Fruit fly (Drosophila melanogaster) whole organism, embryonic: ENCODE data around the gene CG5883.

ENCODE experiments used
- Atf-2 ChIP-seq: fragments of 200-800 bp; sonication (Bioruptor generic); optimal IDR thresholded peaks from 2 replicates; lab custom pipeline; 2016; ENCODE audit warnings: missing biosample characterization, missing genetic modification characterization
- BEAF-32 ChIP-seq: fragments of 200-800 bp; sonication (Bioruptor generic); optimal IDR thresholded peaks from 3 replicates; lab custom pipeline; 2017; ENCODE audit warnings: missing biosample characterization, missing genetic modification characterization, mild to moderate bottlenecking, moderate library complexity, missing genetic modification reagents
- Bdp1 ChIP-seq: fragments of 200-800 bp; sonication (Bioruptor generic); optimal IDR thresholded peaks from 3 replicates; lab custom pipeline; 2016; ENCODE audit warnings: missing biosample characterization, missing genetic modification characterization
- CG10147 ChIP-seq: fragments of 200-800 bp; sonication (Bioruptor generic); optimal IDR thresholded peaks from 2 replicates; lab custom pipeline; 2019; ENCODE audit warnings: missing biosample characterization, mild to moderate bottlenecking, missing genetic modification characterization, moderate library complexity
- CG10431 ChIP-seq: fragments of 200-800 bp; sonication (Bioruptor generic); optimal IDR thresholded peaks from 3 replicates; lab custom pipeline; 2018; ENCODE audit warnings: missing biosample characterization, mild to moderate bottlenecking, missing genetic modification characterization
- CG10959 ChIP-seq: fragments of 200-800 bp; sonication (Bioruptor generic); IDR thresholded peaks from 2 replicates; pipeline ENCODE4 v1.3.6; 2022; ENCODE audit warnings: missing biosample characterization, missing genetic modification characterization
- CG10979 ChIP-seq: fragments of 200-800 bp; sonication (Bioruptor generic); optimal IDR thresholded peaks from 2 replicates; lab custom pipeline; 2018; ENCODE audit warnings: missing biosample characterization, mild to moderate bottlenecking, missing genetic modification characterization, moderate library complexity
- CG11085 ChIP-seq: fragments of 200-800 bp; sonication (Bioruptor generic); IDR thresholded peaks from 2 replicates; pipeline ENCODE4 v1.3.6; 2022; ENCODE audit warnings: missing biosample characterization, missing genetic modification characterization
- CG12299 ChIP-seq: fragments of 200-800 bp; sonication (Bioruptor generic); optimal IDR thresholded peaks from 2 replicates; lab custom pipeline; 2018; ENCODE audit warnings: missing biosample characterization, mild to moderate bottlenecking, missing genetic modification characterization
- CG13287 ChIP-seq: fragments of 200-800 bp; sonication (Bioruptor generic); IDR thresholded peaks from 2 replicates; pipeline ENCODE4 v1.3.6; 2022; ENCODE audit warnings: missing biosample characterization, missing genetic modification characterization; ENCODE audit not compliant: partially characterized antibody
- CG13624 ChIP-seq: fragments of 200-800 bp; sonication (Bioruptor generic); optimal IDR thresholded peaks from 2 replicates; lab custom pipeline; 2016; ENCODE audit warnings: missing biosample characterization, missing genetic modification characterization
- CG15479 ChIP-seq: fragments of 200-800 bp; sonication (Bioruptor generic); optimal IDR thresholded peaks from 3 replicates; lab custom pipeline; 2019; ENCODE audit warnings: missing biosample characterization, mild to moderate bottlenecking, missing genetic modification characterization, moderate library complexity
- CG31441 ChIP-seq: fragments of 200-800 bp; sonication (Bioruptor generic); IDR thresholded peaks from 2 replicates; pipeline ENCODE4 v1.3.6; 2022; ENCODE audit warnings: missing biosample characterization, missing genetic modification characterization
- CG34224 ChIP-seq: fragments of 200-800 bp; sonication (Bioruptor generic); IDR thresholded peaks from 3 replicates; pipeline ENCODE4 v1.3.6; 2022; ENCODE audit warnings: missing biosample characterization, missing genetic modification characterization; ENCODE audit not compliant: partially characterized antibody
- CG5180 ChIP-seq: fragments of 200-800 bp; sonication (Bioruptor generic); optimal IDR thresholded peaks from 3 replicates; lab custom pipeline; 2017; ENCODE audit warnings: missing biosample characterization, missing genetic modification characterization, mild to moderate bottlenecking, moderate library complexity, missing genetic modification reagents
- CG7745 ChIP-seq: fragments of 200-800 bp; sonication (Bioruptor generic); optimal IDR thresholded peaks from 2 replicates; lab custom pipeline; 2018; ENCODE audit warnings: missing biosample characterization, mild to moderate bottlenecking, missing genetic modification characterization, moderate library complexity
- CG8924 ChIP-seq: fragments of 200-800 bp; optimal IDR thresholded peaks from 3 replicates; lab custom pipeline; 2019; ENCODE audit warnings: missing biosample characterization, mild to moderate bottlenecking, missing genetic modification characterization, moderate library complexity
- D ChIP-seq, 2 experiments: fragments of 200-800 bp in 1 of 2; fragments of >200 bp in 1 of 2; sonication (Bioruptor generic) in 1 of 2; optimal IDR thresholded peaks; 2 replicates in 1 of 2; 3 replicates in 1 of 2; lab custom pipeline; 2017; ENCODE audit warnings: mild to moderate bottlenecking in 1 of 2, missing biosample characterization in 1 of 2, missing genetic modification characterization in 1 of 2, missing genetic modification reagents in 1 of 2
- Ets65A ChIP-seq: fragments of 200-800 bp; sonication (Bioruptor generic); peaks from one replicate; lab custom pipeline; 2016; ENCODE audit warnings: missing biosample characterization, missing genetic modification characterization
- Fer3 ChIP-seq: fragments of 200-800 bp; sonication (Bioruptor generic); optimal IDR thresholded peaks from 2 replicates; lab custom pipeline; 2018; ENCODE audit warnings: missing biosample characterization, mild to moderate bottlenecking, missing genetic modification characterization, moderate library complexity
- Gug ChIP-seq: fragments of 200-800 bp; sonication (Bioruptor generic); IDR thresholded peaks from 4 replicates; pipeline ENCODE4 v1.3.6; 2022; ENCODE audit warnings: missing biosample characterization, missing genetic modification characterization
- HLH54F ChIP-seq: fragments of 200-800 bp; sonication (Bioruptor generic); optimal IDR thresholded peaks from 3 replicates; lab custom pipeline; 2016; ENCODE audit warnings: missing biosample characterization, missing genetic modification characterization
- Hey ChIP-seq: fragments of 200-800 bp; sonication (Bioruptor generic); optimal IDR thresholded peaks from 3 replicates; lab custom pipeline; 2018; ENCODE audit warnings: missing biosample characterization, mild to moderate bottlenecking, missing genetic modification characterization
- Kr ChIP-seq: fragments of 200-800 bp; sonication (Bioruptor generic); optimal IDR thresholded peaks from 2 replicates; lab custom pipeline; 2017; ENCODE audit warnings: missing biosample characterization, mild to moderate bottlenecking, missing genetic modification characterization
- Med ChIP-seq: fragments of 200-800 bp; sonication (Bioruptor generic); peaks from one replicate; lab custom pipeline; 2016; ENCODE audit warnings: missing biosample characterization, missing genetic modification characterization, mild to moderate bottlenecking, inconsistent platforms, moderate library complexity
- Ravus ChIP-seq: fragments of 200-800 bp; sonication (Bioruptor generic); IDR thresholded peaks from 2 replicates; pipeline ENCODE4 v1.3.6; 2022; ENCODE audit warnings: missing biosample characterization, missing genetic modification characterization
- Spps ChIP-seq: fragments of 200-800 bp; sonication (Bioruptor generic); optimal IDR thresholded peaks from 2 replicates; lab custom pipeline; 2018; ENCODE audit warnings: missing biosample characterization, mild to moderate bottlenecking, missing genetic modification characterization
- ap ChIP-seq: fragments of 200-800 bp; sonication (Bioruptor generic); IDR thresholded peaks from 2 replicates; pipeline ENCODE4 v1.3.6; 2022; ENCODE audit warnings: missing biosample characterization, missing genetic modification characterization
- bigmax ChIP-seq: fragments of 200-800 bp; sonication (Bioruptor generic); optimal IDR thresholded peaks from 2 replicates; lab custom pipeline; 2018; ENCODE audit warnings: missing biosample characterization, mild to moderate bottlenecking, missing genetic modification characterization
- bowl ChIP-seq: fragments of 200-800 bp; sonication (Bioruptor generic); IDR thresholded peaks from 2 replicates; pipeline ENCODE4 v1.3.6; 2022; ENCODE audit warnings: missing biosample characterization, missing genetic modification characterization
- bsh ChIP-seq, 2 experiments: fragments of 200-800 bp; sonication (Bioruptor generic); optimal IDR thresholded peaks; 2 replicates each; lab custom pipeline; 2017 to 2018; ENCODE audit warnings: mild to moderate bottlenecking in 2 of 2, missing biosample characterization in 2 of 2, missing genetic modification characterization in 2 of 2, moderate library complexity in 1 of 2
- cad ChIP-seq: fragments of >200 bp; optimal IDR thresholded peaks from 2 replicates; lab custom pipeline; 2017; ENCODE audit warnings: missing biosample characterization, missing genetic modification characterization
- fd3F ChIP-seq: fragments of 200-800 bp; sonication (Bioruptor generic); optimal IDR thresholded peaks from 2 replicates; lab custom pipeline; 2018; ENCODE audit warnings: missing biosample characterization, mild to moderate bottlenecking, missing genetic modification characterization, moderate library complexity
- grn ChIP-seq: fragments of 200-800 bp; sonication (Bioruptor generic); optimal IDR thresholded peaks from 3 replicates; lab custom pipeline; 2017; ENCODE audit warnings: missing biosample characterization, missing genetic modification characterization
- gt ChIP-seq: fragments of 200-800 bp; sonication (Bioruptor generic); IDR thresholded peaks from 2 replicates; pipeline ENCODE4 v1.3.6; 2022; ENCODE audit warnings: missing biosample characterization, missing genetic modification characterization
- ham ChIP-seq: fragments of 200-800 bp; sonication (Bioruptor generic); IDR thresholded peaks from 2 replicates; pipeline ENCODE4 v1.3.6; 2022; ENCODE audit warnings: missing biosample characterization, missing genetic modification characterization
- hkb ChIP-seq, 2 experiments: fragments of 200-800 bp in 1 of 2; fragments of >200 bp in 1 of 2; sonication (Bioruptor generic) in 1 of 2; IDR thresholded peaks in 1 of 2; optimal IDR thresholded peaks in 1 of 2; 2 replicates each; pipeline versions ENCODE4 v1.3.6 to Lab custom; 2017 to 2022; ENCODE audit warnings: missing biosample characterization in 1 of 2, missing genetic modification characterization in 1 of 2
- nmo ChIP-seq: fragments of 200-800 bp; sonication (Bioruptor generic); optimal IDR thresholded peaks from 2 replicates; lab custom pipeline; 2018; ENCODE audit warnings: missing biosample characterization, mild to moderate bottlenecking, missing genetic modification characterization, moderate library complexity
- nom ChIP-seq: fragments of 200-800 bp; sonication (Bioruptor generic); optimal IDR thresholded peaks from 2 replicates; lab custom pipeline; 2017; ENCODE audit warnings: missing biosample characterization, missing genetic modification characterization, mild to moderate bottlenecking, moderate library complexity, missing genetic modification reagents
- phol ChIP-seq: fragments of 200-800 bp; sonication (Bioruptor generic); optimal IDR thresholded peaks from 3 replicates; lab custom pipeline; 2018; ENCODE audit warnings: missing biosample characterization, mild to moderate bottlenecking, missing genetic modification characterization, moderate library complexity
- ro ChIP-seq: fragments of 200-800 bp; sonication (Bioruptor generic); IDR thresholded peaks from 2 replicates; pipeline ENCODE4 v1.3.6; 2022; ENCODE audit warnings: missing biosample characterization, missing genetic modification characterization
- schlank ChIP-seq: fragments of 200-800 bp; sonication (Bioruptor generic); optimal IDR thresholded peaks from 2 replicates; lab custom pipeline; 2018; ENCODE audit warnings: missing biosample characterization, mild to moderate bottlenecking, missing genetic modification characterization
- slbo ChIP-seq: fragments of 200-800 bp; sonication (Bioruptor generic); IDR thresholded peaks from 2 replicates; pipeline ENCODE4 v1.3.6; 2022; ENCODE audit warnings: missing biosample characterization, missing genetic modification characterization
- so ChIP-seq: fragments of 200-800 bp; sonication (Bioruptor generic); IDR thresholded peaks from 3 replicates; pipeline ENCODE4 v1.3.6; 2022; ENCODE audit warnings: missing biosample characterization, missing genetic modification characterization
- tio ChIP-seq: fragments of 200-800 bp; sonication (Bioruptor generic); optimal IDR thresholded peaks from 2 replicates; lab custom pipeline; 2017; ENCODE audit warnings: missing biosample characterization, missing genetic modification characterization, inconsistent platforms
- tll ChIP-seq, 2 experiments: fragments of 200-800 bp in 1 of 2; fragments of >200 bp in 1 of 2; sonication (Bioruptor generic) in 1 of 2; optimal IDR thresholded peaks; 2 replicates each; lab custom pipeline; 2017 to 2019; ENCODE audit warnings: missing biosample characterization in 2 of 2, missing genetic modification characterization in 2 of 2, mild to moderate bottlenecking in 1 of 2, moderate library complexity in 1 of 2
- trh ChIP-seq: fragments of 200-800 bp; sonication (Bioruptor generic); optimal IDR thresholded peaks from 2 replicates; lab custom pipeline; 2016; ENCODE audit warnings: missing biosample characterization, missing genetic modification characterization
- tup ChIP-seq: fragments of 200-800 bp; sonication (Bioruptor generic); optimal IDR thresholded peaks from 2 replicates; lab custom pipeline; 2016; ENCODE audit warnings: missing biosample characterization, mild to moderate bottlenecking, missing genetic modification characterization, moderate library complexity
- zen ChIP-seq: fragments of 200-800 bp; sonication (Bioruptor generic); optimal IDR thresholded peaks from 3 replicates; lab custom pipeline; 2018; ENCODE audit warnings: missing biosample characterization, mild to moderate bottlenecking, missing genetic modification characterization, moderate library complexity

The CG5883 gene

dm6 chr3L:11925382-11925781 is 19.3 kb downstream of the CG5883 start (continued):
- peak; percentile 90 for TF ChIP-seq zen (tag; lab: Kevin White, UChicago)
- TF ChIP-seq trh (GFP tag; lab: Kevin White, UChicago), result no peak
- no peak for TF ChIP-seq Fer3 (tag; lab: Kevin White, UChicago)
- no peak for TF ChIP-seq nom (GFP tag; lab: Kevin White, UChicago)
- TF ChIP-seq Hey (tag; lab: Kevin White, UChicago), result no peak
- no peak for TF ChIP-seq CG12299
- no peak for TF ChIP-seq Med (GFP tag; lab: Kevin White, UChicago)
- TF ChIP-seq CG7745, result no peak
- TF ChIP-seq Gug (GFP tag; lab: Robert Waterston, UW), result no peak
- TF ChIP-seq gt (GFP tag; lab: Robert Waterston, UW), result no peak
- peak; percentile 99 for TF ChIP-seq cad
- no peak for TF ChIP-seq Spps
- TF ChIP-seq Atf-2 (GFP tag; lab: Kevin White, UChicago), result no peak
- TF ChIP-seq CG34224, result no peak
- TF ChIP-seq tup (GFP tag; lab: Kevin White, UChicago), result no peak
- TF ChIP-seq ap (GFP tag; lab: Robert Waterston, UW), result no peak
- no peak for TF ChIP-seq CG13287 (GFP tag; lab: Robert Waterston, UW)
- no peak for TF ChIP-seq CG10979 (tag; lab: Kevin White, UChicago)
- no peak for TF ChIP-seq CG8924 (tag; lab: Kevin White, UChicago)
- TF ChIP-seq tll (GFP tag; optimal IDR thresholded peaks at IDR 0.05; lab: Kevin White, UChicago), result peak in 1 of 2 experiments; percentile 81
- TF ChIP-seq nmo, result no peak
- TF ChIP-seq CG15479 (GFP tag; lab: Kevin White, UChicago), result peak; percentile 79
- TF ChIP-seq HLH54F (GFP tag; lab: Kevin White, UChicago), result no peak
- TF ChIP-seq bsh (GFP tag; optimal IDR thresholded peaks at IDR 0.05; lab: Kevin White, UChicago), result no peak
- no peak for TF ChIP-seq fd3F (GFP tag; lab: Kevin White, UChicago)
- TF ChIP-seq bigmax (GFP tag; lab: Kevin White, UChicago), result no peak
- no peak for TF ChIP-seq ro
- TF ChIP-seq CG5180 (GFP tag; lab: Kevin White, UChicago), result no peak
- no peak for TF ChIP-seq CG10431 (GFP tag; lab: Kevin White, UChicago)
- peak; percentile 41 for TF ChIP-seq D (optimal IDR thresholded peaks at IDR 0.05; lab: Kevin White, UChicago)
- no peak for TF ChIP-seq D (GFP tag; optimal IDR thresholded peaks at IDR 0.05; lab: Kevin White, UChicago)
- no peak for TF ChIP-seq CG10147

dm6 chr3L:11924657-11925056 is 20.0 kb downstream of the CG5883 start, which contains the start of gene SdhAL:
SdhAL (minus strand) TSS chr3L:11924757.
- no peak for TF ChIP-seq so (GFP tag; lab: Robert Waterston, UW)
- TF ChIP-seq Kr (GFP tag; lab: Kevin White, UChicago), result no peak
- TF ChIP-seq tio (GFP tag; lab: Kevin White, UChicago), result no peak
- no peak for TF ChIP-seq tup (GFP tag; lab: Kevin White, UChicago)
- TF ChIP-seq hkb (optimal IDR thresholded peaks at IDR 0.05; lab: Kevin White, UChicago), result no peak
- TF ChIP-seq hkb (GFP tag; IDR thresholded peaks at IDR 0.05; lab: Robert Waterston, UW), result no peak
- TF ChIP-seq, all 482 proteins: peak for 0

- TF ChIP-seq CG13624 (no peak), CG11085 (GFP tag; lab: Robert Waterston, UW) (no peak), CG10959 (GFP tag; lab: Robert Waterston, UW) (no peak), Ets65A (GFP tag; lab: Kevin White, UChicago) (no peak), slbo (GFP tag; lab: Robert Waterston, UW) (no peak), grn (no peak), phol (no peak), bowl (no peak), Bdp1 (no peak), BEAF-32 (GFP tag; lab: Kevin White, UChicago) (no peak), bsh (GFP tag; optimal IDR thresholded peaks at IDR 0.05; lab: Kevin White, UChicago) (no peak), CG31441 (GFP tag; lab: Robert Waterston, UW) (no peak), schlank (tag; lab: Kevin White, UChicago) (no peak), ham (GFP tag; lab: Robert Waterston, UW) (no peak), Ravus (GFP tag; lab: Robert Waterston, UW) (no peak), CG15479 (GFP tag; lab: Kevin White, UChicago) (no peak)
These were observed 23.4 kb downstream of the CG5883 start, which contains the start of gene CG11588 for dm6 chr3L:11921213-11921612. CG11588 (plus strand) TSS chr3L:11921513.
